Worm (Caenorhabditis elegans) whole organism, L4 larva: ENCODE measurements around the gene bus-4.
A peak's percentile ranks its signal among the peaks of the same experiment; 100 is the strongest.
"Not testable (repeated sequence)": the region's sequence is repeated elsewhere in the genome, so short reads cannot be mapped to it uniquely, and the experiment has no call there.

Source experiments
- Y48G9A.11 ChIP-seq: fragments of 200-800 bp; sonication (Bioruptor generic); IDR thresholded peaks from 2 replicates; pipeline ENCODE4 v1.3.6; 2022; ENCODE audit warnings: missing genetic modification reagents, missing genetic modification characterization, missing compliant biosample characterization
- ama-1 ChIP-seq: fragments of 150-350 bp; optimal IDR thresholded peaks from 2 replicates; lab custom pipeline; 2014; ENCODE audit warnings: inconsistent platforms, mixed read lengths
- ceh-82 ChIP-seq: sonication (generic microtip); optimal IDR thresholded peaks from 2 replicates; lab custom pipeline; 2017; ENCODE audit warnings: missing biosample characterization, missing genetic modification characterization
- daf-8 ChIP-seq: fragments of 200-800 bp; sonication (Bioruptor generic); IDR thresholded peaks from 2 replicates; pipeline ENCODE4 v1.3.6; 2022; ENCODE audit warnings: missing genetic modification characterization, missing compliant biosample characterization
- fos-1 ChIP-seq: fragments of 150-350 bp; optimal IDR thresholded peaks from 2 replicates; lab custom pipeline; 2014; ENCODE audit warnings: missing biosample characterization, missing genetic modification characterization
- hlh-11 ChIP-seq: fragments of 200-800 bp; sonication (Bioruptor generic); optimal IDR thresholded peaks from 2 replicates; lab custom pipeline; 2018; ENCODE audit warnings: mild to moderate bottlenecking, missing genetic modification characterization, missing compliant biosample characterization
- lin-29 ChIP-seq: fragments of 200-800 bp; sonication (Bioruptor generic); IDR thresholded peaks from 2 replicates; pipeline ENCODE4 v1.3.6; 2022; ENCODE audit warnings: missing genetic modification reagents, missing genetic modification characterization, missing compliant biosample characterization
- lsy-2 ChIP-seq, 2 experiments: fragments of 150-350 bp in 1 of 2; sonication (generic microtip) in 1 of 2; optimal IDR thresholded peaks; 2 replicates each; lab custom pipeline; 2014 to 2017; ENCODE audit warnings: missing biosample characterization in 2 of 2, missing genetic modification characterization in 2 of 2
- nhr-11 ChIP-seq: fragments of 150-350 bp; optimal IDR thresholded peaks from 2 replicates; lab custom pipeline; 2014; ENCODE audit warnings: missing biosample characterization, missing genetic modification characterization
- nhr-25 ChIP-seq: sonication (generic microtip); optimal IDR thresholded peaks from 2 replicates; lab custom pipeline; 2017; ENCODE audit warnings: missing genetic modification characterization, mild to moderate bottlenecking, missing compliant biosample characterization, antibody characterized with exemption, moderate library complexity, borderline replicate concordance; ENCODE audit not compliant: insufficient read depth
- snpc-4 ChIP-seq: fragments of 150-350 bp; optimal IDR thresholded peaks from 2 replicates; lab custom pipeline; 2014; ENCODE audit warnings: missing biosample characterization, missing genetic modification characterization

DNA sequence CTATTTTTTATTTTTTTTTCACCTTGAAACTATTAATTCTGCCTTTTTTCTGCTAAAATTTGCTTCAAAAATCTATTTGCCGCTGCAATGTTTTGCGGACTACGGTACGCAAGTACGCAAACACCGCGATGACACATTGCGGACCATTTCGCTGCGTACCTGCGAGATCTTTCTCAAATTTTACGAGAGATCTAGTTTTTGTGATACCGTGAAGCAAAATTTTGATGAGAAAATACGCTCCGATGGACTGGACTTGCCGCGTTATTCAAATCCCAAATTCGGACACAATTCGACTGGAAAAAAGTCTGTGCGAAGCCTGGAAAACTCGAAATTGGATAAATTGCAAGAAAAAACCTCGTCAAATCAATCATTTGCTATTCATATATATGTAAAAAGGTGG, 32.5 kb downstream of the bus-4 start:
- TF ChIP-seq daf-8 (GFP tag; lab: Robert Waterston, UW), result peak; percentile 74; the same call in 1 of the 2 replicates
- TF ChIP-seq lin-29 (GFP tag; lab: Robert Waterston, UW), result peak; percentile 98
- TF ChIP-seq snpc-4 (tag; lab: Kevin White, UChicago); hlh-11; ceh-82 (tag; lab: Kevin White, UChicago); ama-1 (lab: Kevin White, UChicago); fos-1 (tag; lab: Kevin White, UChicago); nhr-11 (tag; lab: Kevin White, UChicago); nhr-25 (tag; lab: Kevin White, UChicago): not testable (repeated sequence)
- TF ChIP-seq Y48G9A.11 (GFP tag; lab: Robert Waterston, UW), result peak; percentile 75
- peak; percentile 65 to 88 for TF ChIP-seq lsy-2 (tag; optimal IDR thresholded peaks at IDR 0.05; lab: Kevin White, UChicago)
